Worm (Caenorhabditis elegans): ENCODE results near the gene dnc-4.

DNA sequence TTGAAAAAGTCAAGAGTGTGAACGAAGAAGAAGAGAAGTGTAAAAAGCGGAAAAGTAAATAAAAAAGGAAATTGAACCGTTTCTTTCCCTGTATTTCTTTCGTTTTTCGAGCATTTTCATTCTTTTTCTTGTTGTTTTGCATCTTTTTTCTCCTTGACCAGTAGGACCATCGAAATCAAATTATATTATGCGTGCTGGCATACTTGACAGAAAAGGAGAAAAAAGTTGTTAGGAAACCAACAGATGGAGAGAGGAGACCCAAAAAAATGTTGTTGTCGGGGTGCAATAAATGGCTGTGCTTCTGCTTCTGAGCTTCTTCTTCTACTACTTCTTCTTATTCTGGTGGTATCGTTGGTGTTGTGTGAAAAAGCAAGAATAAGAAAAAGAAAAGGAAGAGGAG, 34.3 kb upstream of the dnc-4 start:
- TF ChIP-seq snpc-4 (tag; optimal IDR thresholded peaks at IDR 0.05) (no peak), ceh-16 (tag; optimal IDR thresholded peaks at IDR 0.05) (no peak), nhr-25 (tag; optimal IDR thresholded peaks at IDR 0.05) (no peak), nhr-11 (tag; optimal IDR thresholded peaks at IDR 0.05) (no peak), lin-11 (tag; optimal IDR thresholded peaks at IDR 0.05) (no peak), alr-1 (tag; optimal IDR thresholded peaks at IDR 0.05) (no peak), ama-1 (optimal IDR thresholded peaks at IDR 0.05) (no peak), lin-39 (tag; optimal IDR thresholded peaks at IDR 0.05) (no peak), nhr-23 (tag; optimal IDR thresholded peaks at IDR 0.05) (no peak)
